Worm (Caenorhabditis elegans) whole organism, midembryonic: ENCODE data around the gene nspb-6.

ENCODE experiments used
- cog-1 ChIP-seq: sonication (generic microtip); optimal IDR thresholded peaks from 2 replicates; lab custom pipeline; 2016; ENCODE audit warnings: missing genetic modification characterization, missing compliant biosample characterization
- flt-1 ChIP-seq: fragments of 200-800 bp; sonication (Bioruptor generic); IDR thresholded peaks from 2 replicates; pipeline ENCODE4 v1.3.6; 2022; ENCODE audit warnings: missing genetic modification characterization, missing compliant biosample characterization
- klf-2 ChIP-seq: fragments of 200-800 bp; sonication (Bioruptor generic); conservative IDR thresholded peaks from 2 replicates; pipeline ENCODE4 v1.3.6; 2022; ENCODE audit warnings: missing genetic modification reagents, missing genetic modification characterization, missing compliant biosample characterization

DNA sequence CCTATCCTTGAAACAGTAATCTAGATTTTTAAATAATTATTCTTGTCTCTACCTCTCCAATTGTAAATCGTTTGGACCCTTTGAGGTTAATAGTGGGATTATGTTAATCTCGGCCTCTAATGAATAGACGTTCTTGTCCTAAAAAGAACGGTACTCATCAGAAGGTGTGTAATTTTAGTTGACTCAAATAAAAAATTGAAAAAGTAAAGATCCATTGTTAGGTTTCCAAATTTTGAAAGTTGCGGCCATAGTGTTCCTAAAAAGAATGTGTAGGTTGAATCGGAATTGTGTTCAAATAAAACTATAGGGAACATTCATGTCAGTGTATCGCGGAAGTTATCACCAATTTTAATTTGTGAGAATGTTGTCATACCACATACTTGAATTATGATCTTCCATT, 39.7 kb upstream of the nspb-6 start:
- no peak for TF ChIP-seq flt-1 (GFP tag; lab: Robert Waterston, UW)
- TF ChIP-seq klf-2 (GFP tag; lab: Robert Waterston, UW), result no peak
- no peak for TF ChIP-seq cog-1 (tag; lab: Kevin White, UChicago)
